Fruit fly (Drosophila melanogaster) whole organism, pupa: Measurements from ENCODE around the gene CG11590.

Experiments used
- CG12605 ChIP-seq: fragments of 200-800 bp; sonication (Bioruptor generic); IDR thresholded peaks from 2 replicates; pipeline ENCODE4 v1.3.6; 2022; ENCODE audit warnings: missing biosample characterization, missing genetic modification characterization
- CG13204 ChIP-seq: fragments of 200-800 bp; sonication (Bioruptor generic); optimal IDR thresholded peaks from 2 replicates; lab custom pipeline; 2018; ENCODE audit warnings: missing biosample characterization, mild to moderate bottlenecking, missing genetic modification characterization, moderate library complexity
- CG17806 ChIP-seq: fragments of 200-800 bp; sonication (Bioruptor generic); optimal IDR thresholded peaks from 2 replicates; lab custom pipeline; 2018; ENCODE audit warnings: missing biosample characterization, mild to moderate bottlenecking, missing genetic modification characterization, moderate library complexity
- CG32121 ChIP-seq: fragments of 200-800 bp; sonication (Bioruptor generic); IDR thresholded peaks from 2 replicates; pipeline ENCODE4 v1.3.6; 2022; ENCODE audit warnings: missing biosample characterization, missing genetic modification characterization
- CG34367 ChIP-seq: fragments of 200-800 bp; sonication (Bioruptor generic); optimal IDR thresholded peaks from 2 replicates; lab custom pipeline; 2018; ENCODE audit warnings: missing biosample characterization, mild to moderate bottlenecking, missing genetic modification characterization
- CG4496 ChIP-seq: fragments of 200-800 bp; sonication (Bioruptor generic); IDR thresholded peaks from 3 replicates; pipeline ENCODE4 v1.3.6; 2022; ENCODE audit warnings: missing biosample characterization, missing genetic modification characterization
- CG8159 ChIP-seq: fragments of 200-800 bp; sonication (Bioruptor generic); optimal IDR thresholded peaks from 3 replicates; lab custom pipeline; 2018; ENCODE audit warnings: missing biosample characterization, mild to moderate bottlenecking, missing genetic modification characterization, moderate library complexity
- D1 ChIP-seq: fragments of 200-800 bp; sonication (Bioruptor generic); optimal IDR thresholded peaks from 2 replicates; lab custom pipeline; 2018; ENCODE audit warnings: missing biosample characterization, mild to moderate bottlenecking, missing genetic modification characterization, moderate library complexity
- EcR ChIP-seq: fragments of 200-800 bp; sonication (Bioruptor generic); optimal IDR thresholded peaks from 3 replicates; lab custom pipeline; 2019; ENCODE audit warnings: missing biosample characterization, missing genetic modification characterization, mild to moderate bottlenecking, moderate library complexity, missing genetic modification reagents
- Ets98B ChIP-seq: fragments of 200-800 bp; sonication (Bioruptor generic); IDR thresholded peaks from 2 replicates; pipeline ENCODE4 v1.3.6; 2022; ENCODE audit warnings: missing biosample characterization, missing genetic modification characterization
- rn ChIP-seq: fragments of 200-800 bp; sonication (Bioruptor generic); IDR thresholded peaks from 2 replicates; pipeline ENCODE4 v1.3.6; 2022; ENCODE audit warnings: missing biosample characterization, missing genetic modification characterization

DNA sequence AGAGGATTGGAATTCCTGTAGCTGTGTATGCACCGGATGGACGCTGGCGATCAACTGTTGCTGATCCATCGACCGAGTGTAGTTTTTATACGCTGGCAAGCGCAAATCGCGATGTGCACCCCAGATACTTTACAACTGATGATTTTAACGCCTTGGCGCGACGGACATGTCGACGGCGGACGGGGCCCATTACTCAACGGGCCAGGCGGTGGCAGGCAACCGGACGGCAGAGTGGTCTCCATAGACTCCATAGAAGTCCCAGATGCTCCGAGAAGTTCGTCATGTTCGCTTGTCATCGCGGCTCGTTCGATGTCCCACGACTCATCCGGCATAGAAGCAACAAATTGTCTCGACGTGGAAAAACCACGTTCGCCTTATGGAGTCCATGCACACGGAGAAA lies 8.1 kb upstream of the CG11590 start, which contains the start of gene CG13403:
- TF ChIP-seq CG4496 (GFP tag; lab: Robert Waterston, UW): no peak
- TF ChIP-seq CG32121 (GFP tag; lab: Robert Waterston, UW): no peak
- no peak for TF ChIP-seq CG8159 (tag; lab: Kevin White, UChicago)
- TF ChIP-seq CG13204 (GFP tag; lab: Kevin White, UChicago): no peak
- no peak for TF ChIP-seq Ets98B (GFP tag; lab: Robert Waterston, UW)
- no peak for TF ChIP-seq CG34367 (tag; lab: Kevin White, UChicago)
- TF ChIP-seq D1: no peak
- no peak for TF ChIP-seq CG17806 (tag; lab: Kevin White, UChicago)
- no peak for TF ChIP-seq rn
- TF ChIP-seq CG12605 (GFP tag; lab: Robert Waterston, UW): no peak
- no peak for TF ChIP-seq EcR (GFP tag; lab: Kevin White, UChicago)
